Fruit fly (Drosophila melanogaster): ENCODE measurements around the gene ear.
A peak's percentile ranks its signal among the peaks of the same experiment; 100 is the strongest.

ear gene

dm6 chr3R:15293005-15293877 lies 27.3 kb upstream of the ear start (continued):
- no peak for TF ChIP-seq Dll (GFP tag; IDR thresholded peaks at IDR 0.05; ENCODE audit: partially characterized antibody)
- no peak for TF ChIP-seq CG6683 (GFP tag; optimal IDR thresholded peaks at IDR 0.05)
- no peak for TF ChIP-seq CG10209 (GFP tag; optimal IDR thresholded peaks at IDR 0.05)
- TF ChIP-seq CG1792 (GFP tag; optimal IDR thresholded peaks at IDR 0.05) = no peak
- TF ChIP-seq Dref (GFP tag; IDR thresholded peaks at IDR 0.05) = no peak
- peak; percentile 69 for TF ChIP-seq Awh (GFP tag; IDR thresholded peaks at IDR 0.05)
- TF ChIP-seq CG4730 (GFP tag; IDR thresholded peaks at IDR 0.05) = no peak
- TF ChIP-seq MBD-R2 (GFP tag; IDR thresholded peaks at IDR 0.05) = no peak
- TF ChIP-seq Nf-YC (tag; optimal IDR thresholded peaks at IDR 0.05) = no peak
- no peak for TF ChIP-seq MTF-1 (GFP tag; optimal IDR thresholded peaks at IDR 0.05; ENCODE audit: borderline replicate concordance)
- TF ChIP-seq CG14860 (GFP tag; IDR thresholded peaks at IDR 0.05; ENCODE audit: partially characterized antibody) = no peak
- no peak for TF ChIP-seq Gug (GFP tag; IDR thresholded peaks at IDR 0.05)
- TF ChIP-seq CG33557 (GFP tag; optimal IDR thresholded peaks at IDR 0.05) = no peak
- TF ChIP-seq CG7928 (GFP tag; optimal IDR thresholded peaks at IDR 0.05) = no peak
- peak; percentile 19 for TF ChIP-seq CG10147 (GFP tag; optimal IDR thresholded peaks at IDR 0.05)
- peak; percentile 18 for TF ChIP-seq vfl (GFP tag; optimal IDR thresholded peaks at IDR 0.05)
- no peak for TF ChIP-seq fru (optimal IDR thresholded peaks at IDR 0.05)
- TF ChIP-seq Asciz (GFP tag; optimal IDR thresholded peaks at IDR 0.05) = peak; percentile 38
- TF ChIP-seq cas (GFP tag; IDR thresholded peaks at IDR 0.05) = no peak
- no peak for TF ChIP-seq fd64A (GFP tag; optimal IDR thresholded peaks at IDR 0.05)
- no peak for TF ChIP-seq rib (GFP tag; IDR thresholded peaks at IDR 0.05)
- TF ChIP-seq CG9797 (GFP tag; optimal IDR thresholded peaks at IDR 0.05) = no peak
- TF ChIP-seq Spps (tag; optimal IDR thresholded peaks at IDR 0.05) = no peak
- TF ChIP-seq CG32772 (GFP tag; IDR thresholded peaks at IDR 0.05) = no peak
- TF ChIP-seq HHEX (GFP tag; optimal IDR thresholded peaks at IDR 0.05) = peak; percentile 7
- no peak for TF ChIP-seq CG8290 (GFP tag; optimal IDR thresholded peaks at IDR 0.05)
- no peak for TF ChIP-seq CG8290 (tag; optimal IDR thresholded peaks at IDR 0.05)
- no peak for TF ChIP-seq jumu (GFP tag; optimal IDR thresholded peaks at IDR 0.05)
- TF ChIP-seq CG3995 (GFP tag; optimal IDR thresholded peaks at IDR 0.05) = no peak
- TF ChIP-seq HLH4C (GFP tag; IDR thresholded peaks at IDR 0.05; ENCODE audit: partially characterized antibody) = no peak
- TF ChIP-seq CG33213 (GFP tag; optimal IDR thresholded peaks at IDR 0.05) = no peak
- no peak for TF ChIP-seq Elba2 (GFP tag; optimal IDR thresholded peaks at IDR 0.05)
- TF ChIP-seq CG10431 (GFP tag; optimal IDR thresholded peaks at IDR 0.05) = no peak
- no peak for TF ChIP-seq NfI (GFP tag; optimal IDR thresholded peaks at IDR 0.05)
- TF ChIP-seq CG12155 (GFP tag; optimal IDR thresholded peaks at IDR 0.05) = no peak
- no peak for TF ChIP-seq ftz-f1 (GFP tag; optimal IDR thresholded peaks at IDR 0.05)
- TF ChIP-seq toy (GFP tag; IDR thresholded peaks at IDR 0.05) = no peak
- TF ChIP-seq CG12659 (GFP tag; optimal IDR thresholded peaks at IDR 0.05) = no peak
- TF ChIP-seq kah (GFP tag; optimal IDR thresholded peaks at IDR 0.05) = no peak
- TF ChIP-seq lab (GFP tag; optimal IDR thresholded peaks at IDR 0.05) = peak; percentile 17
- peak; percentile 39 for TF ChIP-seq bcd (GFP tag; optimal IDR thresholded peaks at IDR 0.05)
- TF ChIP-seq Jarid2 (GFP tag; optimal IDR thresholded peaks at IDR 0.05) = no peak
- no peak for TF ChIP-seq CG32532 (GFP tag; IDR thresholded peaks at IDR 0.05)
- no peak for TF ChIP-seq NK7.1 (GFP tag; optimal IDR thresholded peaks at IDR 0.05)
- TF ChIP-seq lilli (GFP tag; optimal IDR thresholded peaks at IDR 0.05) = no peak
- peak; percentile 20 for TF ChIP-seq pum (GFP tag; optimal IDR thresholded peaks at IDR 0.05)
- no peak for TF ChIP-seq CG18262 (tag; optimal IDR thresholded peaks at IDR 0.05)
- TF ChIP-seq Dfd (GFP tag; optimal IDR thresholded peaks at IDR 0.05) = no peak
- no peak for TF ChIP-seq Ssrp (tag; optimal IDR thresholded peaks at IDR 0.05)
- TF ChIP-seq seq (GFP tag; IDR thresholded peaks at IDR 0.05) = no peak
